Worm (Caenorhabditis elegans): ENCODE results near the gene F08F1.9.
"Not testable (repeated sequence)": the region's sequence is repeated elsewhere in the genome, so short reads cannot be mapped to it uniquely, and the experiment has no call there.

F08F1.9 gene

ce11 chrX:8410754-8411153, at the start of gene F08F1.9:
TSS of gene F08F1.9 (minus strand) at chrX:8410854.
- TF ChIP-seq dpl-1, gei-17, somi-1 (GFP tag; optimal IDR thresholded peaks at IDR 0.05): not testable (repeated sequence)

- TF ChIP-seq rcor-1 (GFP tag; IDR thresholded peaks at IDR 0.05) (no peak), K12H6.12 (tag; optimal IDR thresholded peaks at IDR 0.05) (no peak), egl-44 (GFP tag; IDR thresholded peaks at IDR 0.05) (no peak), ekl-4 (GFP tag; IDR thresholded peaks at IDR 0.05) (no peak), madf-8 (GFP tag; conservative IDR thresholded peaks at IDR 0.05) (no peak), ZK185.1 (tag; optimal IDR thresholded peaks at IDR 0.05; ENCODE audit: poor library complexity, severe bottlenecking) (no peak), rec-8 (tag; optimal IDR thresholded peaks at IDR 0.05) (no peak), zim-3 (tag; optimal IDR thresholded peaks at IDR 0.05) (no peak), Y56A3A.18 (GFP tag; IDR thresholded peaks at IDR 0.05) (no peak), ztf-3 (GFP tag; optimal IDR thresholded peaks at IDR 0.05) (no peak), ceh-91 (GFP tag; IDR thresholded peaks at IDR 0.05) (no peak), aptf-3 (GFP tag; IDR thresholded peaks at IDR 0.05) (no peak), attf-6 (GFP tag; IDR thresholded peaks at IDR 0.05) (no peak), sea-2 (GFP tag; IDR thresholded peaks at IDR 0.05) (no peak), ztf-25 (GFP tag; IDR thresholded peaks at IDR 0.05) (no peak)
These were observed 49.1 kb upstream of the F08F1.9 start for ce11 chrX:8459789-8460188.

- peak; percentile 54; the same call in 1 of the 2 replicates for TF ChIP-seq lin-26 (GFP tag; IDR thresholded peaks at IDR 0.05)
- not testable (repeated sequence) for TF ChIP-seq rpc-1 (optimal IDR thresholded peaks at IDR 0.05)
- peak; percentile 42 for TF ChIP-seq rpc-1 (tag; optimal IDR thresholded peaks at IDR 0.05)
- TF ChIP-seq D2030.7 (GFP tag; IDR thresholded peaks at IDR 0.05): 0 out of 2 replicates have a peak, but pooled peaks have one; percentile 9
- peak; percentile 44; the same call in 1 of the 2 replicates for TF ChIP-seq hmg-1.2 (GFP tag; IDR thresholded peaks at IDR 0.05)
- 0 out of 2 replicates have a peak, but pooled peaks have one; percentile 38 for TF ChIP-seq pbrm-1 (GFP tag; IDR thresholded peaks at IDR 0.05)
- peak; percentile 72 for TF ChIP-seq tbp1 (GFP tag; optimal IDR thresholded peaks at IDR 0.05)
- TF ChIP-seq B0261.1 (tag; optimal IDR thresholded peaks at IDR 0.05): peak; percentile 31
- 0 out of 2 replicates have a peak, but pooled peaks have one; percentile 41 for TF ChIP-seq Y56A3A.18 (GFP tag; IDR thresholded peaks at IDR 0.05)
These were observed 48.3 kb upstream of the F08F1.9 start for ce11 chrX:8458917-8459316.

ce11 chrX:8457314-8457713, 46.7 kb upstream of the F08F1.9 start, which contains the start of gene F16F9.3:
TSS of gene F16F9.3 (plus strand) at chrX:8457614.
- TF ChIP-seq Y95B8A.8 (GFP tag; IDR thresholded peaks at IDR 0.05) (no peak), nhr-27 (tag; optimal IDR thresholded peaks at IDR 0.05) (no peak), bed-2 (GFP tag; IDR thresholded peaks at IDR 0.05) (no peak), cebp-2 (GFP tag; IDR thresholded peaks at IDR 0.05) (no peak), madf-3 (GFP tag; IDR thresholded peaks at IDR 0.05) (no peak), ceh-27 (GFP tag; optimal IDR thresholded peaks at IDR 0.05) (no peak), ceh-91 (GFP tag; IDR thresholded peaks at IDR 0.05) (no peak), snpc-1.1 (tag; optimal IDR thresholded peaks at IDR 0.05; ENCODE audit: insufficient read depth) (no peak), zfh-2 (GFP tag; conservative IDR thresholded peaks at IDR 0.05) (no peak), aptf-3 (GFP tag; IDR thresholded peaks at IDR 0.05) (no peak), nhr-179 (tag; optimal IDR thresholded peaks at IDR 0.05) (no peak), madf-6 (GFP tag; IDR thresholded peaks at IDR 0.05) (no peak), lsy-27 (tag; optimal IDR thresholded peaks at IDR 0.05; ENCODE audit: borderline replicate concordance, insufficient read depth) (no peak), D2030.7 (GFP tag; IDR thresholded peaks at IDR 0.05) (no peak), sea-2 (GFP tag; IDR thresholded peaks at IDR 0.05) (no peak), F37B4.10 (GFP tag; IDR thresholded peaks at IDR 0.05) (no peak)
